Worm (Caenorhabditis elegans): ENCODE data around the gene B0393.4.

ce11 chrIII:4756983-4757382 lies 6.4 kb downstream of the B0393.4 start, which contains the start of gene fbxl-2:
- no peak for TF ChIP-seq tra-4 (tag; optimal IDR thresholded peaks at IDR 0.05)
- peak; percentile 34 for TF ChIP-seq B0310.2 (tag; optimal IDR thresholded peaks at IDR 0.05)
- TF ChIP-seq F13C5.2 (tag; optimal IDR thresholded peaks at IDR 0.05), result peak; percentile 94
- no peak for TF ChIP-seq ama-1 (optimal IDR thresholded peaks at IDR 0.05)
- 0 out of 2 replicates have a peak, but pooled peaks have one; percentile 65 for TF ChIP-seq scrt-1 (GFP tag; IDR thresholded peaks at IDR 0.05)
- peak; percentile 44; the same call in 1 of the 2 replicates for TF ChIP-seq sea-1 (GFP tag; conservative IDR thresholded peaks at IDR 0.05)
- peak; percentile 56 for TF ChIP-seq ceh-36 (tag; optimal IDR thresholded peaks at IDR 0.05)
- TF ChIP-seq hmbx-1 (tag; optimal IDR thresholded peaks at IDR 0.05), result no peak

Data from whole organism, early embryonic.